Worm (Caenorhabditis elegans) whole organism, L2 larva: Measurements from ENCODE around the gene mlc-6.

ENCODE experiments used
- R02D3.7 ChIP-seq: fragments of 150-350 bp; optimal IDR thresholded peaks from 2 replicates; lab custom pipeline; 2014; ENCODE audit warnings: missing biosample characterization, missing genetic modification characterization
- aly-2 ChIP-seq: fragments of 150-350 bp; optimal IDR thresholded peaks from 2 replicates; lab custom pipeline; 2014; ENCODE audit warnings: missing biosample characterization, missing genetic modification characterization
- ceh-16 ChIP-seq: fragments of 150-350 bp; optimal IDR thresholded peaks from 2 replicates; lab custom pipeline; 2014; ENCODE audit warnings: missing biosample characterization, missing genetic modification characterization
- crh-2 ChIP-seq: sonication (generic microtip); optimal IDR thresholded peaks from 2 replicates; lab custom pipeline; 2017; ENCODE audit warnings: missing biosample characterization, missing genetic modification characterization
- elt-3 ChIP-seq: sonication (generic microtip); optimal IDR thresholded peaks from 2 replicates; lab custom pipeline; 2017; ENCODE audit warnings: missing biosample characterization, missing genetic modification characterization
- lsy-2 ChIP-seq, 2 experiments: fragments of 150-350 bp in 1 of 2; sonication (generic microtip) in 1 of 2; optimal IDR thresholded peaks; 2 replicates each; lab custom pipeline; 2014 to 2017; ENCODE audit warnings: missing biosample characterization in 2 of 2, missing genetic modification characterization in 2 of 2
- nhr-25 ChIP-seq: fragments of 150-350 bp; sonication (generic microtip); optimal IDR thresholded peaks from 3 replicates; lab custom pipeline; 2014; ENCODE audit warnings: missing biosample characterization, missing genetic modification characterization
- nhr-6 ChIP-seq: fragments of 150-350 bp; optimal IDR thresholded peaks from 2 replicates; lab custom pipeline; 2014; ENCODE audit warnings: missing biosample characterization, missing genetic modification characterization
- snpc-4 ChIP-seq: fragments of 150-350 bp; optimal IDR thresholded peaks from 2 replicates; lab custom pipeline; 2014; ENCODE audit warnings: missing biosample characterization, missing genetic modification characterization
- unc-39 ChIP-seq: fragments of 150-350 bp; optimal IDR thresholded peaks from 2 replicates; lab custom pipeline; 2014; ENCODE audit warnings: missing biosample characterization, missing genetic modification characterization
- ztf-11 ChIP-seq: sonication (generic microtip); optimal IDR thresholded peaks from 2 replicates; lab custom pipeline; 2017; ENCODE audit warnings: missing biosample characterization, missing genetic modification characterization

ce11 chrX:14257661-14258060, 11.2 kb upstream of the mlc-6 start, which contains the start of gene E02H4.4:
- TF ChIP-seq elt-3 (no peak), snpc-4 (tag; lab: Kevin White, UChicago) (no peak), aly-2 (no peak), nhr-25 (tag; lab: Kevin White, UChicago) (no peak), unc-39 (tag; lab: Kevin White, UChicago) (no peak), R02D3.7 (no peak), ztf-11 (no peak), lsy-2 (tag; optimal IDR thresholded peaks at IDR 0.05; lab: Kevin White, UChicago) (no peak), ceh-16 (tag; lab: Kevin White, UChicago) (no peak), nhr-6 (tag; lab: Kevin White, UChicago) (no peak), crh-2 (no peak)
